Worm (Caenorhabditis elegans) whole organism, L1 larva: ENCODE data around the gene srz-16.
A peak's percentile ranks its signal among the peaks of the same experiment; 100 is the strongest.

ENCODE experiments used
- C04F5.9 ChIP-seq: sonication (generic microtip); optimal IDR thresholded peaks from 2 replicates; lab custom pipeline; 2016; ENCODE audit warnings: missing genetic modification characterization, missing compliant biosample characterization
- aly-2 ChIP-seq: fragments of 150-350 bp; optimal IDR thresholded peaks from 2 replicates; lab custom pipeline; 2014; ENCODE audit warnings: missing biosample characterization, missing genetic modification characterization
- ama-1 ChIP-seq: fragments of 150-350 bp; optimal IDR thresholded peaks from 2 replicates; lab custom pipeline; 2014
- dsc-1 ChIP-seq: sonication (generic microtip); optimal IDR thresholded peaks from 2 replicates; lab custom pipeline; 2016; ENCODE audit warnings: mild to moderate bottlenecking, missing genetic modification characterization, missing compliant biosample characterization
- efl-1 ChIP-seq, 4 experiments: fragments of 150-350 bp; optimal IDR thresholded peaks in 3 of 4; peaks in 1 of 4; 1 replicate in 1 of 4; 2 replicates in 3 of 4; lab custom pipeline; 2014; ENCODE audit warnings: missing biosample characterization in 2 of 4, missing genetic modification characterization in 2 of 4, missing genetic modification reagents in 2 of 4
- elt-2 ChIP-seq: sonication (generic microtip); optimal IDR thresholded peaks from 2 replicates; lab custom pipeline; 2016; ENCODE audit warnings: missing genetic modification characterization, mild to moderate bottlenecking, inconsistent platforms, missing compliant biosample characterization, missing genetic modification reagents
- fkh-4 ChIP-seq: sonication (generic microtip); optimal IDR thresholded peaks from 2 replicates; lab custom pipeline; 2016; ENCODE audit warnings: missing compliant biosample characterization, missing genetic modification characterization, borderline replicate concordance
- hlh-17 ChIP-seq: fragments of 200-800 bp; sonication (Bioruptor generic); optimal IDR thresholded peaks from 2 replicates; lab custom pipeline; 2018; ENCODE audit warnings: missing genetic modification characterization, mild to moderate bottlenecking, missing compliant biosample characterization, moderate library complexity, borderline replicate concordance
- hpl-2 ChIP-seq: fragments of 150-350 bp; optimal IDR thresholded peaks from 2 replicates; lab custom pipeline; 2014; ENCODE audit warnings: missing biosample characterization, missing genetic modification reagents, missing genetic modification characterization
- irx-1 ChIP-seq: sonication (generic microtip); optimal IDR thresholded peaks from 2 replicates; lab custom pipeline; 2016; ENCODE audit warnings: missing genetic modification characterization, missing compliant biosample characterization
- jun-1 ChIP-seq: fragments of 150-350 bp; optimal IDR thresholded peaks from 2 replicates; lab custom pipeline; 2014; ENCODE audit warnings: missing biosample characterization, missing genetic modification reagents, missing genetic modification characterization
- lin-13 ChIP-seq: fragments of 150-350 bp; optimal IDR thresholded peaks from 2 replicates; lab custom pipeline; 2014; ENCODE audit warnings: missing biosample characterization, missing genetic modification reagents, missing genetic modification characterization
- lin-15B ChIP-seq: fragments of 150-350 bp; sonication (generic microtip); optimal IDR thresholded peaks from 3 replicates; lab custom pipeline; 2014; ENCODE audit warnings: missing biosample characterization, missing genetic modification characterization
- lin-35 ChIP-seq, 2 experiments: fragments of 150-350 bp; optimal IDR thresholded peaks; 2 replicates each; lab custom pipeline; 2014; ENCODE audit warnings: missing biosample characterization in 2 of 2, missing genetic modification characterization in 2 of 2, missing genetic modification reagents in 2 of 2
- lin-39 ChIP-seq: fragments of 150-350 bp; optimal IDR thresholded peaks from 2 replicates; lab custom pipeline; 2014; ENCODE audit warnings: missing biosample characterization, missing genetic modification reagents, missing genetic modification characterization
- lsy-2 ChIP-seq, 2 experiments: fragments of 150-350 bp; optimal IDR thresholded peaks; 2 replicates each; lab custom pipeline; 2014; ENCODE audit warnings: missing biosample characterization in 2 of 2, missing genetic modification characterization in 2 of 2
- mep-1 ChIP-seq: fragments of 150-350 bp; optimal IDR thresholded peaks from 2 replicates; lab custom pipeline; 2014; ENCODE audit warnings: missing biosample characterization, missing genetic modification characterization
- nhr-47 ChIP-seq: sonication (generic microtip); optimal IDR thresholded peaks from 2 replicates; lab custom pipeline; 2016; ENCODE audit warnings: mild to moderate bottlenecking, missing genetic modification characterization, moderate library complexity, missing compliant biosample characterization
- nhr-71 ChIP-seq: sonication (generic microtip); optimal IDR thresholded peaks from 2 replicates; lab custom pipeline; 2016; ENCODE audit warnings: mild to moderate bottlenecking, missing genetic modification characterization, moderate library complexity, missing compliant biosample characterization
- nhr-76 ChIP-seq: sonication (generic microtip); optimal IDR thresholded peaks from 2 replicates; lab custom pipeline; 2017; ENCODE audit warnings: missing biosample characterization, missing genetic modification characterization
- nhr-77 ChIP-seq: fragments of 150-350 bp; optimal IDR thresholded peaks from 2 replicates; lab custom pipeline; 2014; ENCODE audit warnings: missing biosample characterization, missing genetic modification characterization
- pag-3 ChIP-seq: sonication (generic microtip); optimal IDR thresholded peaks from 2 replicates; lab custom pipeline; 2017; ENCODE audit warnings: missing genetic modification characterization, mild to moderate bottlenecking, missing compliant biosample characterization, antibody characterized with exemption, borderline replicate concordance; ENCODE audit not compliant: insufficient read depth
- rnt-1 ChIP-seq: sonication (generic microtip); optimal IDR thresholded peaks from 2 replicates; lab custom pipeline; 2016; ENCODE audit warnings: mild to moderate bottlenecking, missing genetic modification characterization, moderate library complexity, missing compliant biosample characterization
- snpc-4 ChIP-seq: fragments of 150-350 bp; optimal IDR thresholded peaks from 2 replicates; lab custom pipeline; 2014; ENCODE audit warnings: missing biosample characterization, missing genetic modification characterization
- snu-23 ChIP-seq: sonication (generic microtip); optimal IDR thresholded peaks from 2 replicates; lab custom pipeline; 2016; ENCODE audit warnings: missing genetic modification characterization, missing compliant biosample characterization
- sptf-1 ChIP-seq: fragments of 150-350 bp; optimal IDR thresholded peaks from 2 replicates; lab custom pipeline; 2014; ENCODE audit warnings: missing biosample characterization, missing genetic modification characterization
- tlp-1 ChIP-seq: fragments of 150-350 bp; optimal IDR thresholded peaks from 2 replicates; lab custom pipeline; 2014; ENCODE audit warnings: missing biosample characterization, missing genetic modification characterization
- unc-130 ChIP-seq: fragments of 150-350 bp; optimal IDR thresholded peaks from 2 replicates; lab custom pipeline; 2017; ENCODE audit warnings: missing biosample characterization, missing genetic modification characterization, inconsistent platforms
- unc-62 ChIP-seq: fragments of 150-350 bp; optimal IDR thresholded peaks from 2 replicates; lab custom pipeline; 2014; ENCODE audit warnings: missing biosample characterization, missing genetic modification reagents, missing genetic modification characterization
- vab-15 ChIP-seq: sonication (generic microtip); optimal IDR thresholded peaks from 2 replicates; lab custom pipeline; 2017; ENCODE audit warnings: missing genotype, mild to moderate bottlenecking, missing genetic modification characterization, missing compliant biosample characterization
- zip-4 ChIP-seq: fragments of 200-800 bp; sonication (Bioruptor generic); optimal IDR thresholded peaks from 2 replicates; lab custom pipeline; 2018; ENCODE audit warnings: mild to moderate bottlenecking, missing genetic modification characterization, moderate library complexity, missing compliant biosample characterization
- ztf-11 ChIP-seq, 2 experiments: sonication (generic microtip); optimal IDR thresholded peaks; 2 replicates each; lab custom pipeline; 2016 to 2017; ENCODE audit warnings: missing genetic modification characterization in 2 of 2, missing biosample characterization in 1 of 2, missing compliant biosample characterization in 1 of 2
- ztf-4 ChIP-seq: fragments of 150-350 bp; optimal IDR thresholded peaks from 2 replicates; lab custom pipeline; 2014; ENCODE audit warnings: missing biosample characterization, missing genetic modification characterization

The srz-16 gene

DNA sequence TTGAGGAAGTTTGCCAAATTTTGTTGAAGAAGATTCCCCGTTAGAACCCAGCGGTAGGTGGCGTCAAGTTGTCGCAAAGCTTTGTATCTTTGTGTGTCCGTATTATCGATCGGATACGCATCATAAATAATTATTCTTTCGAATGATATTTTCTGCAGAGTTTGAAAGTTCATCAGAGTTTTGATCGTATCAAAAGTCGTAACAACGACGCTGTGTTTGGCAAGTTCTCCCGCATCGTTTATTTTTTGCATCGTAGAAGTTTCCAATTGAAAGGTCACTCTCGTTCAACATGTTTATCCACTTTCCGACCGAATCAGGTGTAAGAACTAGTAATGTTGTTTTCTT is 23.4 kb downstream of the srz-16 start:
- no peak for TF ChIP-seq ama-1 (lab: Kevin White, UChicago)
- no peak for TF ChIP-seq fkh-4 (tag; lab: Kevin White, UChicago)
- no peak for TF ChIP-seq efl-1 (optimal IDR thresholded peaks at IDR 0.05; lab: Kevin White, UChicago)
- TF ChIP-seq efl-1 (GFP tag; optimal IDR thresholded peaks at IDR 0.05 in 1 of 2; lab: Kevin White, UChicago), result no peak
- TF ChIP-seq C04F5.9 (tag; lab: Kevin White, UChicago), result no peak
- no peak for TF ChIP-seq tlp-1 (tag; lab: Kevin White, UChicago)
- no peak for TF ChIP-seq nhr-71
- TF ChIP-seq nhr-76 (tag; lab: Kevin White, UChicago), result no peak
- TF ChIP-seq pag-3, result no peak
- TF ChIP-seq zip-4, result no peak
- TF ChIP-seq irx-1 (tag; lab: Kevin White, UChicago), result no peak
- TF ChIP-seq unc-62 (GFP tag; lab: Kevin White, UChicago), result no peak
- TF ChIP-seq hlh-17 (GFP tag; lab: Kevin White, UChicago), result no peak
- TF ChIP-seq jun-1, result no peak
- TF ChIP-seq lin-39 (tag; lab: Kevin White, UChicago), result no peak
- no peak for TF ChIP-seq lsy-2 (tag; optimal IDR thresholded peaks at IDR 0.05; lab: Kevin White, UChicago)
- no peak for TF ChIP-seq ztf-4 (tag; lab: Kevin White, UChicago)
- TF ChIP-seq nhr-47, result no peak

DNA sequence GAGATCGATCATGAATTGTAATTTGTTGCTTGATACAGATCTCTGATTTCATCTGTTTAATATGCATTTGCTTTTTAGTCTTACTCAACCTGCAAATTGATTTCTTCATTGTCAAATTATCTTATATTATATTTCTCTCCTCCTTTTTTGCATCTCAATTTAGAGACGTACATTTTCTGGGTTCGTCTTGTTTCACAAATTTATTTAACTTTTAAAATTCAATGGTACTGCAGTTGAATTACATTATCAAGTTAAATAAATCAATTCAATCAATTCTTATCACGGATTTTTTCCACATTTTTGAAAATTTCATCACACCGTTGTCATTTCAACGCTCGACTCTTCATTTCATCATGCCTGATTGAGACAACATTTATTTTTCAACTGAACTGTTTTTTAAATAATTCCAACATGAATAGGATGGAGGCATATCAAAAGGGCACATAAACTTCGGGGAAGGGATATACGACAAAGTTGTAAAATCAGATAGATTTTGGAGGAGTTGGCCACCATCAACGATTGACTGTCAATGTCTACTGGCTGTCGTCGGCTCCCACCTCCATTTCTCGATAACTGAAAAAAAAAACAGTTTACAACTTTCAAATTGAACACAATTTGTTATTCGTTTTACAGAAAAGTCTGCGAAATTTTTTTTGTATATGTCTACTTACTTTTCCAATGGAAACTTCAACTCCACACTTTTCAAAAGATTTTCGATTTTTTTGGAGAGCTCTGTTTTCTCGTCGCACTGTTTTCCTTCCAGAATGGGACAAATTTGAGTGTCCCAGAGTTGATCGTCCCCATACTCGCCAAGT is 24.0 kb downstream of the srz-16 start:
- TF ChIP-seq ama-1 (lab: Kevin White, UChicago) (peak; percentile 63), lin-35 (GFP tag; optimal IDR thresholded peaks at IDR 0.05; lab: Kevin White, UChicago) (peak in 1 of 2 experiments; percentile 60), nhr-71 (peak; percentile 9), hpl-2 (peak; percentile 51), efl-1 (optimal IDR thresholded peaks at IDR 0.05; lab: Kevin White, UChicago) (no peak), efl-1 (GFP tag; optimal IDR thresholded peaks at IDR 0.05 in 1 of 2; lab: Kevin White, UChicago) (peak in 1 of 2 experiments; percentile 59), mep-1 (tag; lab: Kevin White, UChicago) (no peak), sptf-1 (tag; lab: Kevin White, UChicago) (no peak), elt-2 (tag; lab: Kevin White, UChicago) (peak; percentile 73), irx-1 (tag; lab: Kevin White, UChicago) (no peak)

- no peak for TF ChIP-seq snu-23 (GFP tag; lab: Kevin White, UChicago)
- no peak for TF ChIP-seq lin-15B (tag; lab: Kevin White, UChicago)
- TF ChIP-seq, all 84 proteins: peak for 0
Measured at ce11 chrV:20161781-20162289, 24.6 kb downstream of the srz-16 start.

DNA sequence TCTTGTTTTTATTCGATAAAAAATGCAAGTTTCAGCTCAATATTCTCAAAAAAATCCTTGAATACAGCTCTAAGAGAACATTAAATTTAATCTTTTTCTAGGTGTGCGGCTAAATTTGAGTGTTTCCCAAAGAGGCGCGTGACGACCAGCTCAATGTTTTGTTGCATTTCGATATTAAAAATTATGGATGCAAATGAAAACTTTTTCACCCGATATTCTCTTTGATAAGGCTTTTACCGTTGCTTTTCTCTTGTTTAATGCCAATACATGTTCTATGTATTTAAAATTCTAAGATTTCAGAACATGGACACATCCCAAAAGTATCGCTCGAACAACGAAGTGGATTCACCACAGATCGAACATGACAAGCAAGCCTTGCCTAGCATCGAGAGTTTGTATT is 28.3 kb downstream of the srz-16 start, which contains the start of gene F19B2.6:
F19B2.6 (plus strand) TSS at position 301 of the 400 bp plus-strand sequence.
- TF ChIP-seq vab-15 (no peak), sptf-1 (tag; lab: Kevin White, UChicago) (no peak), nhr-77 (tag; lab: Kevin White, UChicago) (no peak), ztf-11 (tag; optimal IDR thresholded peaks at IDR 0.05; lab: Kevin White, UChicago) (no peak), snu-23 (GFP tag; lab: Kevin White, UChicago) (no peak), aly-2 (tag; lab: Kevin White, UChicago) (no peak), rnt-1 (tag; lab: Kevin White, UChicago) (no peak), lin-13 (no peak), zip-4 (no peak), jun-1 (no peak), dsc-1 (tag; lab: Kevin White, UChicago) (no peak), unc-130 (tag; lab: Kevin White, UChicago) (no peak), snpc-4 (tag; lab: Kevin White, UChicago) (no peak), lin-15B (tag; lab: Kevin White, UChicago) (no peak)
